Worm (Caenorhabditis elegans) whole organism, mixed stage, embryonic: ENCODE measurements around the gene C14C11.4.
"Not testable (repeated sequence)": the region's sequence is repeated elsewhere in the genome, so short reads cannot be mapped to it uniquely, and the experiment has no call there.

Source experiments
- M03D4.4 ChIP-seq: sonication (generic microtip); optimal IDR thresholded peaks from 2 replicates; lab custom pipeline; 2017; ENCODE audit warnings: mild to moderate bottlenecking, missing genetic modification characterization, missing compliant biosample characterization
- bed-3 ChIP-seq: fragments of 200-800 bp; sonication (Bioruptor generic); optimal IDR thresholded peaks from 3 replicates; lab custom pipeline; 2018; ENCODE audit warnings: mild to moderate bottlenecking, missing genetic modification characterization, moderate library complexity, missing compliant biosample characterization
- blmp-1 ChIP-seq: fragments of 150-350 bp; optimal IDR thresholded peaks from 2 replicates; lab custom pipeline; 2014; ENCODE audit warnings: missing biosample characterization, missing genetic modification characterization
- ceh-39 ChIP-seq: fragments of 150-350 bp; optimal IDR thresholded peaks from 2 replicates; lab custom pipeline; 2014; ENCODE audit warnings: missing biosample characterization, missing genetic modification characterization
- ceh-43 ChIP-seq: fragments of 200-800 bp; sonication (Bioruptor generic); optimal IDR thresholded peaks from 2 replicates; lab custom pipeline; 2018; ENCODE audit warnings: mild to moderate bottlenecking, missing genetic modification characterization, moderate library complexity, missing compliant biosample characterization
- ces-1 ChIP-seq: fragments of 150-350 bp; optimal IDR thresholded peaks from 2 replicates; lab custom pipeline; 2014; ENCODE audit warnings: missing biosample characterization, missing genetic modification reagents, missing genetic modification characterization
- cnd-1 ChIP-seq: fragments of 200-800 bp; sonication (Bioruptor generic); optimal IDR thresholded peaks from 2 replicates; lab custom pipeline; 2018; ENCODE audit warnings: mild to moderate bottlenecking, missing genetic modification characterization, missing compliant biosample characterization
- drap-1 ChIP-seq: fragments of 200-800 bp; sonication (Bioruptor generic); optimal IDR thresholded peaks from 3 replicates; lab custom pipeline; 2018; ENCODE audit warnings: mild to moderate bottlenecking, missing genetic modification characterization, missing compliant biosample characterization
- elt-3 ChIP-seq: fragments of 150-350 bp; optimal IDR thresholded peaks from 2 replicates; lab custom pipeline; 2014; ENCODE audit warnings: missing biosample characterization, missing genetic modification characterization
- flh-1 ChIP-seq: fragments of 200-800 bp; sonication (Bioruptor generic); optimal IDR thresholded peaks from 2 replicates; lab custom pipeline; 2018; ENCODE audit warnings: mild to moderate bottlenecking, missing genetic modification characterization, moderate library complexity, missing compliant biosample characterization
- ham-2 ChIP-seq: fragments of 200-800 bp; sonication (Bioruptor generic); optimal IDR thresholded peaks from 2 replicates; lab custom pipeline; 2018; ENCODE audit warnings: mild to moderate bottlenecking, missing genetic modification characterization, missing compliant biosample characterization
- hlh-1 ChIP-seq: fragments of 150-350 bp; optimal IDR thresholded peaks from 2 replicates; lab custom pipeline; 2014; ENCODE audit warnings: missing biosample characterization, missing genetic modification reagents, missing genetic modification characterization
- lin-13 ChIP-seq: fragments of 150-350 bp; optimal IDR thresholded peaks from 2 replicates; lab custom pipeline; 2014; ENCODE audit warnings: missing biosample characterization, missing genetic modification characterization
- lin-32 ChIP-seq: fragments of 200-800 bp; sonication (Bioruptor generic); optimal IDR thresholded peaks from 2 replicates; lab custom pipeline; 2018; ENCODE audit warnings: mild to moderate bottlenecking, missing genetic modification characterization, missing compliant biosample characterization
- lsy-2 ChIP-seq: fragments of 150-350 bp; optimal IDR thresholded peaks from 2 replicates; lab custom pipeline; 2014; ENCODE audit warnings: missing biosample characterization, missing genetic modification characterization
- mab-5 ChIP-seq: fragments of 150-350 bp; optimal IDR thresholded peaks from 2 replicates; lab custom pipeline; 2014; ENCODE audit warnings: missing biosample characterization, missing genetic modification characterization
- mep-1 ChIP-seq: fragments of 150-350 bp; optimal IDR thresholded peaks from 2 replicates; lab custom pipeline; 2017; ENCODE audit warnings: missing biosample characterization, missing genetic modification reagents, missing genetic modification characterization, inconsistent platforms
- mls-2 ChIP-seq: sonication (generic microtip); optimal IDR thresholded peaks from 2 replicates; lab custom pipeline; 2016; ENCODE audit warnings: mild to moderate bottlenecking, missing genetic modification characterization, moderate library complexity, missing compliant biosample characterization
- nhr-12 ChIP-seq: fragments of 150-350 bp; optimal IDR thresholded peaks from 2 replicates; lab custom pipeline; 2014; ENCODE audit warnings: missing biosample characterization, missing genetic modification characterization
- nhr-237 ChIP-seq: fragments of 150-350 bp; optimal IDR thresholded peaks from 2 replicates; lab custom pipeline; 2014; ENCODE audit warnings: missing biosample characterization, missing genetic modification characterization
- nhr-28 ChIP-seq: fragments of 150-350 bp; optimal IDR thresholded peaks from 2 replicates; lab custom pipeline; 2014; ENCODE audit warnings: missing biosample characterization, missing genetic modification characterization
- nhr-76 ChIP-seq: sonication (generic microtip); optimal IDR thresholded peaks from 2 replicates; lab custom pipeline; 2017; ENCODE audit warnings: missing biosample characterization, missing genetic modification characterization
- pha-4 ChIP-seq: fragments of 150-350 bp; optimal IDR thresholded peaks from 2 replicates; lab custom pipeline; 2018; ENCODE audit warnings: missing biosample characterization, missing genetic modification reagents, missing genetic modification characterization
- sem-2 ChIP-seq: fragments of 200-800 bp; sonication (Bioruptor generic); optimal IDR thresholded peaks from 2 replicates; lab custom pipeline; 2018; ENCODE audit warnings: mild to moderate bottlenecking, missing genetic modification characterization, missing compliant biosample characterization
- snpc-4 ChIP-seq: fragments of 150-350 bp; optimal IDR thresholded peaks from 2 replicates; lab custom pipeline; 2014; ENCODE audit warnings: missing biosample characterization, missing genetic modification characterization
- sptf-1 ChIP-seq: sonication (generic microtip); optimal IDR thresholded peaks from 2 replicates; lab custom pipeline; 2017; ENCODE audit warnings: mild to moderate bottlenecking, missing genetic modification characterization, moderate library complexity, missing compliant biosample characterization
- tbx-8 ChIP-seq: fragments of 200-800 bp; sonication (Bioruptor generic); optimal IDR thresholded peaks from 2 replicates; lab custom pipeline; 2018; ENCODE audit warnings: mild to moderate bottlenecking, missing genetic modification characterization, moderate library complexity, missing compliant biosample characterization
- unc-120 ChIP-seq: sonication (generic microtip); optimal IDR thresholded peaks from 2 replicates; lab custom pipeline; 2017; ENCODE audit warnings: missing genetic modification characterization, missing compliant biosample characterization; ENCODE audit not compliant: poor library complexity, severe bottlenecking
- unc-39 ChIP-seq: fragments of 150-350 bp; optimal IDR thresholded peaks from 2 replicates; lab custom pipeline; 2014; ENCODE audit warnings: missing biosample characterization, missing genetic modification characterization
- unc-62 ChIP-seq: fragments of 150-350 bp; optimal IDR thresholded peaks from 2 replicates; lab custom pipeline; 2014; ENCODE audit warnings: missing biosample characterization, missing genetic modification reagents, missing genetic modification characterization
- zip-8 ChIP-seq: fragments of 150-350 bp; optimal IDR thresholded peaks from 2 replicates; lab custom pipeline; 2014; ENCODE audit warnings: missing biosample characterization, missing genetic modification characterization
- ztf-11 ChIP-seq: fragments of 150-350 bp; optimal IDR thresholded peaks from 2 replicates; lab custom pipeline; 2014; ENCODE audit warnings: missing biosample characterization, missing genetic modification characterization

The C14C11.4 gene

ce11 chrV:5660604-5661209, 13.3 kb downstream of the C14C11.4 start, which contains the start of the genes mut-14 and C14C11.2:
mut-14 (minus strand) TSS chrV:5660704.
C14C11.2 (plus strand) TSS chrV:5661159.
- TF ChIP-seq tbx-8: no peak
- TF ChIP-seq unc-62 (GFP tag; lab: Kevin White, UChicago): no peak
- TF ChIP-seq unc-120: no peak
- no peak for TF ChIP-seq cnd-1 (tag; lab: Kevin White, UChicago)
- TF ChIP-seq nhr-28: no peak
- TF ChIP-seq snpc-4 (tag; lab: Kevin White, UChicago): no peak
- no peak for TF ChIP-seq ztf-11 (tag; lab: Kevin White, UChicago)
- TF ChIP-seq drap-1: no peak
- TF ChIP-seq unc-39 (tag; lab: Kevin White, UChicago): no peak
- no peak for TF ChIP-seq nhr-237
- no peak for TF ChIP-seq lin-13 (tag; lab: Kevin White, UChicago)
- TF ChIP-seq sptf-1 (tag; lab: Kevin White, UChicago): no peak
- TF ChIP-seq lin-32: no peak
- TF ChIP-seq sem-2: no peak
- no peak for TF ChIP-seq blmp-1 (tag; lab: Kevin White, UChicago)
- no peak for TF ChIP-seq M03D4.4 (tag; lab: Kevin White, UChicago)
- TF ChIP-seq ceh-43 (GFP tag; lab: Kevin White, UChicago): no peak
- TF ChIP-seq mab-5: no peak

- not testable (repeated sequence) for TF ChIP-seq drap-1; unc-39 (tag; lab: Kevin White, UChicago); ham-2 (GFP tag; lab: Kevin White, UChicago)
- TF ChIP-seq, all 35 proteins: peak for 0; not testable (repeated sequence) for 35
Measured at ce11 chrV:5663317-5663716, 15.9 kb downstream of the C14C11.4 start, which contains the start of gene C14C11.1. C14C11.1 (plus strand) TSS chrV:5663617.

- TF ChIP-seq elt-3 (no peak), nhr-12 (tag; lab: Kevin White, UChicago) (no peak), hlh-1 (tag; lab: Kevin White, UChicago) (no peak), mab-5 (no peak), unc-120 (no peak), nhr-28 (no peak), nhr-76 (tag; lab: Kevin White, UChicago) (no peak), pha-4 (tag; lab: Kevin White, UChicago) (no peak), M03D4.4 (tag; lab: Kevin White, UChicago) (no peak), lin-32 (no peak), mep-1 (tag; lab: Kevin White, UChicago) (no peak), blmp-1 (tag; lab: Kevin White, UChicago) (no peak), ceh-39 (tag; lab: Kevin White, UChicago) (no peak), lin-13 (tag; lab: Kevin White, UChicago) (no peak), ztf-11 (tag; lab: Kevin White, UChicago) (no peak), ceh-43 (GFP tag; lab: Kevin White, UChicago) (no peak), sem-2 (no peak), mls-2 (tag; lab: Kevin White, UChicago) (no peak), lsy-2 (tag; lab: Kevin White, UChicago) (no peak)
Measured at ce11 chrV:5666036-5666729, 18.8 kb downstream of the C14C11.4 start, which contains the start of gene C14C11.7. C14C11.7 (minus strand) TSS chrV:5666086.

ce11 chrV:5667337-5667736, 19.9 kb downstream of the C14C11.4 start:
- no peak for TF ChIP-seq bed-3 (GFP tag; lab: Kevin White, UChicago)
- no peak for TF ChIP-seq unc-120
- TF ChIP-seq mab-5: no peak
- no peak for TF ChIP-seq nhr-28
- TF ChIP-seq ces-1 (GFP tag; lab: Kevin White, UChicago): no peak
- TF ChIP-seq lin-13 (tag; lab: Kevin White, UChicago): no peak
- no peak for TF ChIP-seq sem-2
- no peak for TF ChIP-seq nhr-12 (tag; lab: Kevin White, UChicago)
- TF ChIP-seq ztf-11 (tag; lab: Kevin White, UChicago): no peak
- TF ChIP-seq flh-1 (GFP tag; lab: Kevin White, UChicago): no peak
- no peak for TF ChIP-seq elt-3
- no peak for TF ChIP-seq drap-1
- no peak for TF ChIP-seq zip-8 (tag; lab: Kevin White, UChicago)
- TF ChIP-seq unc-62 (GFP tag; lab: Kevin White, UChicago): no peak
